Worm (Caenorhabditis elegans): Measurements from ENCODE around the gene ttx-3.

The ttx-3 gene

ce11 chrX:11806175-11806853 lies 37.1 kb upstream of the ttx-3 start:
- TF ChIP-seq swsn-7 (tag; optimal IDR thresholded peaks at IDR 0.05): no peak
- TF ChIP-seq lin-35 (GFP tag; optimal IDR thresholded peaks at IDR 0.05): no peak
- no peak for TF ChIP-seq elt-2 (tag; optimal IDR thresholded peaks at IDR 0.05)

ce11 chrX:11804057-11804456 lies 34.9 kb upstream of the ttx-3 start, which contains the start of gene C34E11.4:
TSS of gene C34E11.4 (plus strand) at chrX:11804210.
- TF ChIP-seq efl-1 (optimal IDR thresholded peaks at IDR 0.05): no peak
- peak in 1 of 2 experiments; percentile 54 for TF ChIP-seq efl-1 (GFP tag; optimal IDR thresholded peaks at IDR 0.05 in 1 of 2)
- no peak for TF ChIP-seq ztf-11 (tag; optimal IDR thresholded peaks at IDR 0.05)

ce11 chrX:11798057-11798555 lies 28.9 kb upstream of the ttx-3 start, which contains the start of gene rsd-3:
TSS of gene rsd-3 (plus strand) at chrX:11798505.
- peak; percentile 41 for TF ChIP-seq xbp-1 (tag; optimal IDR thresholded peaks at IDR 0.05)
- no peak for TF ChIP-seq F16B12.6 (tag; optimal IDR thresholded peaks at IDR 0.05)
- peak; percentile 63 for TF ChIP-seq swsn-7 (tag; optimal IDR thresholded peaks at IDR 0.05)
- TF ChIP-seq grh-1 (GFP tag; IDR thresholded peaks at IDR 0.05): 0 out of 2 replicates have a peak, but pooled peaks have one; percentile 5
- TF ChIP-seq nhr-90 (tag; optimal IDR thresholded peaks at IDR 0.05; ENCODE audit: poor library complexity): peak; percentile 60
- peak; percentile 51 for TF ChIP-seq tbx-2 (tag; optimal IDR thresholded peaks at IDR 0.05)
- peak; percentile 70 for TF ChIP-seq blmp-1 (tag; optimal IDR thresholded peaks at IDR 0.05)
- TF ChIP-seq nhr-47 (tag; optimal IDR thresholded peaks at IDR 0.05): peak; percentile 45
- peak in 2 of 3 experiments; percentile 4 to 6 for TF ChIP-seq dpl-1 (GFP tag; optimal IDR thresholded peaks at IDR 0.05)
- no peak for TF ChIP-seq pqm-1 (tag; optimal IDR thresholded peaks at IDR 0.05)
- TF ChIP-seq ceh-90 (tag; optimal IDR thresholded peaks at IDR 0.05): no peak
- TF ChIP-seq lsy-2 (tag; optimal IDR thresholded peaks at IDR 0.05): peak; percentile 12 to 32
- TF ChIP-seq elt-3 (tag; optimal IDR thresholded peaks at IDR 0.05): peak in 1 of 6 experiments; percentile 69
- TF ChIP-seq irx-1 (tag; optimal IDR thresholded peaks at IDR 0.05): peak; percentile 9
- peak; percentile 7 to 49 for TF ChIP-seq lin-35 (GFP tag; optimal IDR thresholded peaks at IDR 0.05)
- no peak for TF ChIP-seq sox-4 (tag; optimal IDR thresholded peaks at IDR 0.05)
- TF ChIP-seq nhr-19 (GFP tag; conservative IDR thresholded peaks at IDR 0.05): 0 out of 2 replicates have a peak, but pooled peaks have one; percentile 25
- TF ChIP-seq nhr-85 (tag): peak; percentile 69
- no peak for TF ChIP-seq egl-27 (tag; optimal IDR thresholded peaks at IDR 0.05)
- no peak for TF ChIP-seq ceh-88 (GFP tag; IDR thresholded peaks at IDR 0.05)
- TF ChIP-seq jun-1 (tag; optimal IDR thresholded peaks at IDR 0.05): no peak
- TF ChIP-seq lin-14 (GFP tag; optimal IDR thresholded peaks at IDR 0.05): peak; percentile 95
- peak; percentile 74 for TF ChIP-seq nhr-20 (tag; optimal IDR thresholded peaks at IDR 0.05)
- peak; percentile 40 for TF ChIP-seq dsc-1 (tag; optimal IDR thresholded peaks at IDR 0.05)
- TF ChIP-seq mep-1 (tag; optimal IDR thresholded peaks at IDR 0.05): peak; percentile 60
- TF ChIP-seq lin-15B (tag; optimal IDR thresholded peaks at IDR 0.05): no peak
- TF ChIP-seq egl-13 (tag; optimal IDR thresholded peaks at IDR 0.05): peak; percentile 26
- TF ChIP-seq unc-86 (tag; optimal IDR thresholded peaks at IDR 0.05): peak; percentile 27
- no peak for TF ChIP-seq alr-1 (tag; optimal IDR thresholded peaks at IDR 0.05; ENCODE audit: borderline replicate concordance)
- peak in 2 of 3 experiments; percentile 18 to 42 for TF ChIP-seq ceh-82 (tag; optimal IDR thresholded peaks at IDR 0.05)
- TF ChIP-seq nhr-77 (tag; optimal IDR thresholded peaks at IDR 0.05): peak; percentile 13
- TF ChIP-seq mdl-1 (tag; optimal IDR thresholded peaks at IDR 0.05): peak in 1 of 2 experiments; percentile 54
- peak; percentile 74 for TF ChIP-seq snu-23 (GFP tag; optimal IDR thresholded peaks at IDR 0.05)
- no peak for TF ChIP-seq lir-3 (tag; optimal IDR thresholded peaks at IDR 0.05; ENCODE audit: poor library complexity)
- TF ChIP-seq efl-1 (optimal IDR thresholded peaks at IDR 0.05): no peak
- TF ChIP-seq efl-1 (GFP tag; optimal IDR thresholded peaks at IDR 0.05 in 1 of 2): peak in 1 of 2 experiments; percentile 11
- TF ChIP-seq skn-1 (tag; optimal IDR thresholded peaks at IDR 0.05): peak; percentile 65
- peak; percentile 65 for TF ChIP-seq nhr-71 (tag; optimal IDR thresholded peaks at IDR 0.05)
- peak; percentile 4 for TF ChIP-seq fkh-8 (tag; optimal IDR thresholded peaks at IDR 0.05)

Data from whole organism, L1 larva.